Fruit fly (Drosophila melanogaster) whole organism, adult: ENCODE data around the gene CG42399.

Source experiments
- CG11617 ChIP-seq: fragments of 200-800 bp; sonication (Bioruptor generic); optimal IDR thresholded peaks from 2 replicates; lab custom pipeline; 2017; ENCODE audit warnings: mild to moderate bottlenecking, missing biosample characterization, missing genetic modification reagents, missing genetic modification characterization
- CG12768 ChIP-seq: fragments of 200-800 bp; sonication (Bioruptor generic); optimal IDR thresholded peaks from 2 replicates; lab custom pipeline; 2017; ENCODE audit warnings: missing biosample characterization, missing genetic modification characterization, mild to moderate bottlenecking, moderate library complexity, missing genetic modification reagents
- CG14711 ChIP-seq: fragments of 200-800 bp; sonication (Bioruptor generic); optimal IDR thresholded peaks from 2 replicates; lab custom pipeline; 2018; ENCODE audit warnings: missing biosample characterization, mild to moderate bottlenecking, missing genetic modification characterization, moderate library complexity
- CG1620 ChIP-seq: fragments of 200-800 bp; sonication (Bioruptor generic); optimal IDR thresholded peaks from 2 replicates; lab custom pipeline; 2016; ENCODE audit warnings: missing biosample characterization, missing genetic modification characterization
- CG33017 ChIP-seq: fragments of 200-800 bp; sonication (Bioruptor generic); optimal IDR thresholded peaks from 2 replicates; lab custom pipeline; 2018; ENCODE audit warnings: missing biosample characterization, mild to moderate bottlenecking, missing genetic modification characterization, moderate library complexity
- CG5204 ChIP-seq: fragments of 200-800 bp; sonication (Bioruptor generic); optimal IDR thresholded peaks from 2 replicates; lab custom pipeline; 2016; ENCODE audit warnings: missing biosample characterization, missing genetic modification characterization
- CG7045 ChIP-seq: fragments of 200-800 bp; sonication (Bioruptor generic); optimal IDR thresholded peaks from 2 replicates; lab custom pipeline; 2017; ENCODE audit warnings: missing biosample characterization, mild to moderate bottlenecking, missing genetic modification characterization
- CG7101 ChIP-seq: fragments of 200-800 bp; sonication (Bioruptor generic); optimal IDR thresholded peaks from 2 replicates; lab custom pipeline; 2018; ENCODE audit warnings: missing biosample characterization, mild to moderate bottlenecking, missing genetic modification characterization, moderate library complexity
- Clk ChIP-seq: fragments of 200-800 bp; sonication (Bioruptor generic); optimal IDR thresholded peaks from 2 replicates; lab custom pipeline; 2017; ENCODE audit warnings: missing biosample characterization, missing genetic modification characterization
- Crg-1 ChIP-seq: fragments of 200-800 bp; sonication (Bioruptor generic); optimal IDR thresholded peaks from 2 replicates; lab custom pipeline; 2016; ENCODE audit warnings: missing biosample characterization, missing genetic modification characterization
- Hr96 ChIP-seq: fragments of 200-800 bp; sonication (Bioruptor generic); optimal IDR thresholded peaks from 2 replicates; lab custom pipeline; 2016; ENCODE audit warnings: missing biosample characterization, missing genetic modification characterization
- Mnt ChIP-seq: fragments of 200-800 bp; sonication (Bioruptor generic); optimal IDR thresholded peaks from 2 replicates; lab custom pipeline; 2016; ENCODE audit warnings: missing biosample characterization, mild to moderate bottlenecking, missing genetic modification characterization
- bab1 ChIP-seq: fragments of 200-800 bp; sonication (Bioruptor generic); optimal IDR thresholded peaks from 3 replicates; lab custom pipeline; 2019; ENCODE audit warnings: missing biosample characterization, mild to moderate bottlenecking, missing genetic modification characterization, moderate library complexity
- cic ChIP-seq: fragments of 200-800 bp; sonication (Bioruptor generic); optimal IDR thresholded peaks from 2 replicates; lab custom pipeline; 2017; ENCODE audit warnings: missing biosample characterization, mild to moderate bottlenecking, missing genetic modification characterization, moderate library complexity
- cnc ChIP-seq, 2 experiments: fragments of >200 bp; optimal IDR thresholded peaks; 2 replicates each; lab custom pipeline; 2017
- kay ChIP-seq: fragments of 200-800 bp; sonication (Bioruptor generic); peaks from one replicate; lab custom pipeline; 2016; ENCODE audit warnings: missing biosample characterization, missing genetic modification characterization, borderline replicate concordance
- ovo ChIP-seq: fragments of 200-800 bp; sonication (Bioruptor generic); optimal IDR thresholded peaks from 2 replicates; lab custom pipeline; 2016; ENCODE audit warnings: missing biosample characterization, missing genetic modification characterization
- pad ChIP-seq: fragments of 200-800 bp; sonication (Bioruptor generic); optimal IDR thresholded peaks from 3 replicates; lab custom pipeline; 2017; ENCODE audit warnings: missing biosample characterization, missing genetic modification characterization, mild to moderate bottlenecking, moderate library complexity, missing genetic modification reagents
- tj ChIP-seq: fragments of 200-800 bp; sonication (Bioruptor generic); optimal IDR thresholded peaks from 3 replicates; lab custom pipeline; 2017; ENCODE audit warnings: missing biosample characterization, mild to moderate bottlenecking, missing genetic modification characterization, moderate library complexity
- toe ChIP-seq: fragments of 200-800 bp; sonication (Bioruptor generic); optimal IDR thresholded peaks from 2 replicates; lab custom pipeline; 2016; ENCODE audit warnings: missing biosample characterization, missing genetic modification characterization

CG42399 gene

DNA sequence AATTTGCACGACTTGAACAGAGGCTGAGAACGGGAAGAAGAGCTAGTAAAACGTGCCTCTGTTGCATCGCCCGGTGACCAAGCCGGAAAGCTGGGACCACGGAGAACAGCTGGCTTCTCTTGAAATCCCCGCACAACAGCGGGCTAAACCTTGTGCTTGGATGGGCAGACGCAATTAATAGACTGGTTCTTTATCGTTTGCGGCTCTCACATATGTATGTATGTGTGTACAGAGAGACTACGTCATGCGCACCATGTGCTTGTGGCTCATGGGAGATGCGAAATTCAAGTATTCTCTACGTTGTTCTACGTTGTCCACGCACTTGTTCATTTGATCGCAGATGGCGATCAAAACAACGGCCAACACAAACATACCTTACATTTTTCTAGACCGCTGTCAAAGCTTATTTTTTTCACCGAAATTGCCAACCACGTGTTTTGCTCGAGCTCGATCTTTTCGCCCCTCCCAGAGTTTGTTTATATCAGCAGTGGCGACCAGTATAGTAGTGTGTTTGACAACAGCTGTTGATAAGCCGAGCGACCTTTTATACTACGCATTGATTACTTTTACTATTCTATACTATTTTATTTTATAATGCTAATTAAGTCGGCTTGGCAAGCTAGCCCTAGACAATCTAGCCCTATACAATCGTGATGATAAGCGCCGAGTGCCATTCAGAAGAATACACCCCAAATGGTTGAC, 43.9 kb downstream of the CG42399 start:
- TF ChIP-seq Crg-1: no peak
- TF ChIP-seq CG7045 (GFP tag; lab: Kevin White, UChicago): no peak
- TF ChIP-seq CG11617 (GFP tag; lab: Kevin White, UChicago): no peak
- peak; percentile 95 for TF ChIP-seq kay (GFP tag; lab: Kevin White, UChicago)
- peak; percentile 96 for TF ChIP-seq Mnt (GFP tag; lab: Kevin White, UChicago)
- TF ChIP-seq Clk (GFP tag; lab: Kevin White, UChicago): no peak
- no peak for TF ChIP-seq pad (GFP tag; lab: Kevin White, UChicago)
- TF ChIP-seq CG33017 (tag; lab: Kevin White, UChicago): no peak
- no peak for TF ChIP-seq bab1 (GFP tag; lab: Kevin White, UChicago)
- TF ChIP-seq toe (GFP tag; lab: Kevin White, UChicago): no peak
- no peak for TF ChIP-seq CG1620 (GFP tag; lab: Kevin White, UChicago)
- TF ChIP-seq Hr96: no peak
- no peak for TF ChIP-seq ovo (GFP tag; lab: Kevin White, UChicago)
- TF ChIP-seq CG12768 (GFP tag; lab: Kevin White, UChicago): peak; percentile 39
- TF ChIP-seq CG7101 (tag; lab: Kevin White, UChicago): no peak
- no peak for TF ChIP-seq CG5204 (GFP tag; lab: Kevin White, UChicago)
- peak; percentile 97 for TF ChIP-seq cic (GFP tag; lab: Kevin White, UChicago)
- TF ChIP-seq tj: no peak
- no peak for TF ChIP-seq cnc (optimal IDR thresholded peaks at IDR 0.05; lab: Kevin White, UChicago)
- no peak for TF ChIP-seq CG14711

DNA sequence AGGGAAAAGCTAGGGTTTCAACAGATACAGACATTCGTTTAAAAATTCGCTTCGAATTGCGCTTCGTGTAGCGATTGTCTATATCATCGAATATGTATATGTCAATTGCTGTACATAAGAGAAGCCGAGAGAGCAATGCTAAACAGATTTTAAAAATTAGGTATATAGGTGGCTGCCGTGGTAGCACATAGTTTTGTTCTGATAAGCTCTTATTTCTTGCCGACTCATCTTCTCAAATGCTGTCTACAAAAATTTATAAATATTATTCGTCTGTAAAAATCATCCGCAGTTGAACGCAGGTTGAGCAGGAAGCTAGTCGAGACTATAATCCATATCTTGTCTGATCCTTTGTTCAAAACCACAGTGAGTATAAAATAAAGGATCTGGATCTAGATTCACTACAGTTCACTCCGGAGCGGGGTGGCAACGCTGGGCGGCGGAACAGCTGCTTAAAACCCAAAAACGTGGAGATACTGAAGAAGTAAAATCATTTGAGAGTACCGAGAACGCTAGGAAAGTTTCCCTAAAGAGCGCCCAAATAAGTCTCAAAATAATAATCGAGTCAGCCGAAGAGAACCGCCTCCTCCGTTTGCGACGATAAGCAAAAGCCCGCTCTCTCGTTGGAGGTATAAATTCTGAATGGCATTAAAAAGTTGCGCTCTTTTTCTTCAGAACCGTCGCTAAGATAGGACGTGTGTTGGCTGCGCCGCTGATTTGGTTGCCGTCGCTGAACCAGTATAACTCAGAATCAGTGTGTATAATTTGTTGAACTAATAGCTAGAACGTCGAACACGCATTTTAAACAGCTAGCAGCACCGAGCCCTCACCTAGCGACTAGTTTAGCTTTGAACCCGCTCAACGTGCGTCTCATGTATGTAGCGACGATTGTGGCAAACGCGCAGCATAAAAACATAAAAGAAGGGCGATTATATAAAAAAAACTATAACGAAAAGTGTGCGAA, 45.3 kb downstream of the CG42399 start:
- TF ChIP-seq CG11617 (GFP tag; lab: Kevin White, UChicago) (no peak), Mnt (GFP tag; lab: Kevin White, UChicago) (peak; percentile 84), CG12768 (GFP tag; lab: Kevin White, UChicago) (peak; percentile 33), CG7101 (tag; lab: Kevin White, UChicago) (no peak), CG5204 (GFP tag; lab: Kevin White, UChicago) (no peak), cnc (optimal IDR thresholded peaks at IDR 0.05; lab: Kevin White, UChicago) (peak; percentile 74 to 84), pad (GFP tag; lab: Kevin White, UChicago) (no peak), CG7045 (GFP tag; lab: Kevin White, UChicago) (no peak), CG14711 (no peak), CG33017 (tag; lab: Kevin White, UChicago) (peak; percentile 11), bab1 (GFP tag; lab: Kevin White, UChicago) (no peak), CG1620 (GFP tag; lab: Kevin White, UChicago) (no peak), cic (GFP tag; lab: Kevin White, UChicago) (peak; percentile 17), kay (GFP tag; lab: Kevin White, UChicago) (no peak), Hr96 (no peak), tj (peak; percentile 40), Clk (GFP tag; lab: Kevin White, UChicago) (no peak), ovo (GFP tag; lab: Kevin White, UChicago) (no peak), Crg-1 (peak; percentile 7), toe (GFP tag; lab: Kevin White, UChicago) (no peak)

DNA sequence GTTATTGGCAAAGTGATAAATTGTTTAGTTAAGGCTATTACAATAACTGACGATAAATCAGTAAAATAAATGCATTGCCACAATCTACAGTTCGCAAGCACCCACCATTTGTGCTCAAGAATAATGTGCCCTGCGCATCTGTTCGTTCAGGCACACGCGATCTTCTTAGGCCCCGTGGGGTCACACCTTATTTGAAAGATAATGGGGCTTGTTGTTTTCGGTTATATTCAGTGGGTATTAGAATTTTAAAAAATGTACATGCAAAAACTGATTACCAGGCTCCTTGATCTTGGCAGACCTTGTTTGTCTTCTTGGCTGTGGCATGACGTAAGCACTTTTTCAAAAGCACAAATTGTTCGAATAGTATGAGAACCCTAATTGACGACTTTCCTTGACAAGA, 46.1 kb downstream of the CG42399 start:
- peak in 1 of 2 experiments; percentile 54 for TF ChIP-seq cnc (optimal IDR thresholded peaks at IDR 0.05; lab: Kevin White, UChicago)
- TF ChIP-seq Clk (GFP tag; lab: Kevin White, UChicago): no peak

DNA sequence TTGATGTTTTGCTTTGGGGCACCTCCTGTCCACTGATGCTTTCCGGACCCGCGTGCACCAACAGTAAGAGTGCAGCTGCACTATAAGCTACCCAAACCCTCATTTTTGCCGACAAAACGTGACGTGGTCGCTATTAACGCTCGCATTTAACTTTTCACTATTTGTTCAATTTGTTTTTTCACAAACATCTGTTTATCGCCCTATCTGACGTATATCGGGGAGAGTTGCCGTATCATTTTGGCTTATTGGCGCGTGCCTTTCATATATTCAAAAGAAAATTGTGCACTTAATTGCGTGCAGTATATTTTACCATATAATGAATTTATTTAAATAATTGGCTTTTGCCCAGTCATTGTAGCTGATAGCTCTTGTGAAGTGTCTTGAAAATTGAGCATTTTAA, 46.6 kb downstream of the CG42399 start, which contains the start of the genes Nhe1 and Sam-S:
Gene Nhe1, minus strand, starts transcription at position 193 of the 400 bp plus-strand sequence.
Gene Sam-S, plus strand, starts transcription at position 364 of the 400 bp plus-strand sequence.
- TF ChIP-seq kay (GFP tag; lab: Kevin White, UChicago): peak; percentile 81
- TF ChIP-seq Hr96: no peak
- TF ChIP-seq bab1 (GFP tag; lab: Kevin White, UChicago): peak; percentile 10

DNA sequence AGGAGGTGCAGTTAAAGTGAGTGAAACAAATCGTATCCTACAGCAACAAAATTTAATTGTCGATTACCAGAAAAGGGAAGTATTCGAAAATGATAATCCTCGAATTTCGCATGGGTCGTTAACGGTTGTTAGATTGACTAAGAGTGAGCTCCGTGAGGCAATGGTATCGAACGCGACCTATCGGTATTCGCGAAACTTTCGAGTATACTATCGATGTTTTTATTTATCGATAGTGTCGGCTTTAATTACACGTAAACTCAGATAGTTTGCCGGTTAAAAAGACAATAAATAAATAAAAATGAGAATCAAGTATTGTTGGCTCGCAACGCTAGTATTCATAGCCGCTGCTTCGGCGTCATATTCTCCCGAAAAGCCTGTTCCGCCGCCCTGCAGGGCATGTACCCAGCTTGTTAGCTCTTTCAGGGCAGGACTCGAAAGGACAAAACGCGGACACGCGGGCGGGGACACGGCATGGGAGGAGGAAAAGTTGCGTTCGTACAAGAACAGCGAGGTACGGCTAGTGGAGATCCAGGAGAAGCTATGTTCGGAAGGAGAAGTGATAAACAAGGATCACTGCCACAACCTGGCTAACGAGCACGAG, 50.8 kb downstream of the CG42399 start, which contains the start of gene Creld:
Gene Creld, plus strand, starts transcription at position 220 of the 601 bp plus-strand sequence.
- TF ChIP-seq CG14711 (no peak), CG33017 (tag; lab: Kevin White, UChicago) (no peak), ovo (GFP tag; lab: Kevin White, UChicago) (no peak), Clk (GFP tag; lab: Kevin White, UChicago) (no peak), pad (GFP tag; lab: Kevin White, UChicago) (peak; percentile 18), kay (GFP tag; lab: Kevin White, UChicago) (no peak), cnc (optimal IDR thresholded peaks at IDR 0.05; lab: Kevin White, UChicago) (no peak), CG7045 (GFP tag; lab: Kevin White, UChicago) (no peak), Mnt (GFP tag; lab: Kevin White, UChicago) (peak; percentile 7), CG1620 (GFP tag; lab: Kevin White, UChicago) (no peak), CG7101 (tag; lab: Kevin White, UChicago) (no peak), CG11617 (GFP tag; lab: Kevin White, UChicago) (peak; percentile 23), Hr96 (no peak), bab1 (GFP tag; lab: Kevin White, UChicago) (peak; percentile 74), cic (GFP tag; lab: Kevin White, UChicago) (peak; percentile 10), tj (no peak), Crg-1 (no peak), toe (GFP tag; lab: Kevin White, UChicago) (no peak), CG12768 (GFP tag; lab: Kevin White, UChicago) (no peak), CG5204 (GFP tag; lab: Kevin White, UChicago) (no peak)
